Fruit fly (Drosophila melanogaster) whole organism, embryonic: ENCODE data around the gene Papss.

ENCODE experiments used
- ATbp ChIP-seq: fragments of 200-800 bp; sonication (Bioruptor generic); optimal IDR thresholded peaks from 2 replicates; lab custom pipeline; 2017; ENCODE audit warnings: missing biosample characterization, mild to moderate bottlenecking, missing genetic modification characterization, missing genetic modification reagents
- Adf1 ChIP-seq: fragments of 200-800 bp; sonication (Bioruptor generic); IDR thresholded peaks from 2 replicates; pipeline ENCODE4 v1.3.6; 2022; ENCODE audit warnings: missing biosample characterization, missing genetic modification characterization
- Atf3 ChIP-seq: fragments of 200-800 bp; sonication (Bioruptor generic); optimal IDR thresholded peaks from 3 replicates; lab custom pipeline; 2016; ENCODE audit warnings: missing biosample characterization, missing genetic modification characterization
- C15 ChIP-seq: fragments of 200-800 bp; sonication (Bioruptor generic); IDR thresholded peaks from 3 replicates; pipeline ENCODE4 v1.3.6; 2022; ENCODE audit warnings: missing biosample characterization, missing genetic modification characterization
- CG10274 ChIP-seq: fragments of 200-800 bp; sonication (Bioruptor generic); optimal IDR thresholded peaks from 3 replicates; lab custom pipeline; 2017; ENCODE audit warnings: missing biosample characterization, mild to moderate bottlenecking, missing genetic modification characterization
- CG10321 ChIP-seq: fragments of 200-800 bp; sonication (Bioruptor generic); IDR thresholded peaks from 2 replicates; pipeline ENCODE4 v1.3.6; 2022; ENCODE audit warnings: missing biosample characterization, missing genetic modification characterization
- CG13424 ChIP-seq: fragments of 200-800 bp; sonication (Bioruptor generic); optimal IDR thresholded peaks from 2 replicates; lab custom pipeline; 2019; ENCODE audit warnings: missing biosample characterization, mild to moderate bottlenecking, missing genetic modification characterization, moderate library complexity
- CG13624 ChIP-seq: fragments of 200-800 bp; sonication (Bioruptor generic); optimal IDR thresholded peaks from 2 replicates; lab custom pipeline; 2016; ENCODE audit warnings: missing biosample characterization, missing genetic modification characterization
- CG14667 ChIP-seq: fragments of 200-800 bp; sonication (Bioruptor generic); IDR thresholded peaks from 2 replicates; pipeline ENCODE4 v1.3.6; 2022; ENCODE audit warnings: missing biosample characterization, missing genetic modification characterization
- CG15269 ChIP-seq: fragments of 200-800 bp; sonication (Bioruptor generic); optimal IDR thresholded peaks from 2 replicates; lab custom pipeline; 2018; ENCODE audit warnings: missing biosample characterization, mild to moderate bottlenecking, missing genetic modification characterization, moderate library complexity
- CG15601 ChIP-seq: fragments of 200-800 bp; sonication (Bioruptor generic); optimal IDR thresholded peaks from 3 replicates; lab custom pipeline; 2019; ENCODE audit warnings: missing biosample characterization, mild to moderate bottlenecking, missing genetic modification characterization, moderate library complexity
- CG17829 ChIP-seq: fragments of 200-800 bp; optimal IDR thresholded peaks from 2 replicates; lab custom pipeline; 2019; ENCODE audit warnings: missing biosample characterization, mild to moderate bottlenecking, missing genetic modification characterization, moderate library complexity
- CG2116 ChIP-seq: fragments of 200-800 bp; sonication (Bioruptor generic); optimal IDR thresholded peaks from 3 replicates; lab custom pipeline; 2018; ENCODE audit warnings: missing biosample characterization, mild to moderate bottlenecking, missing genetic modification characterization
- CG2199 ChIP-seq: fragments of 200-800 bp; sonication (Bioruptor generic); IDR thresholded peaks from 3 replicates; pipeline ENCODE4 v1.3.6; 2022; ENCODE audit warnings: missing biosample characterization, missing genetic modification characterization
- CG31441 ChIP-seq: fragments of 200-800 bp; sonication (Bioruptor generic); IDR thresholded peaks from 2 replicates; pipeline ENCODE4 v1.3.6; 2022; ENCODE audit warnings: missing biosample characterization, missing genetic modification characterization
- CG32767 ChIP-seq: fragments of 200-800 bp; sonication (Bioruptor generic); IDR thresholded peaks from 2 replicates; pipeline ENCODE4 v1.3.6; 2022; ENCODE audit warnings: missing biosample characterization, missing genetic modification characterization
- CG32772 ChIP-seq: fragments of 200-800 bp; sonication (Bioruptor generic); IDR thresholded peaks from 2 replicates; pipeline ENCODE4 v1.3.6; 2022; ENCODE audit warnings: missing biosample characterization, missing genetic modification characterization
- CG6813 ChIP-seq: fragments of 200-800 bp; sonication (Bioruptor generic); optimal IDR thresholded peaks from 2 replicates; lab custom pipeline; 2017; ENCODE audit warnings: missing biosample characterization, missing genetic modification characterization, mild to moderate bottlenecking, moderate library complexity, missing genetic modification reagents
- CG8478 ChIP-seq: fragments of >200 bp; optimal IDR thresholded peaks from 2 replicates; lab custom pipeline; 2018
- CG8924 ChIP-seq: fragments of 200-800 bp; optimal IDR thresholded peaks from 3 replicates; lab custom pipeline; 2019; ENCODE audit warnings: missing biosample characterization, mild to moderate bottlenecking, missing genetic modification characterization, moderate library complexity
- CG9932 ChIP-seq: fragments of 200-800 bp; sonication (Bioruptor generic); IDR thresholded peaks from 2 replicates; pipeline ENCODE4 v1.3.6; 2022; ENCODE audit warnings: missing biosample characterization, missing genetic modification characterization
- CoRest ChIP-seq: fragments of 200-800 bp; sonication (Bioruptor generic); optimal IDR thresholded peaks from 3 replicates; lab custom pipeline; 2018; ENCODE audit warnings: missing biosample characterization, mild to moderate bottlenecking, missing genetic modification characterization, moderate library complexity
- D19A ChIP-seq: fragments of 200-800 bp; optimal IDR thresholded peaks from 3 replicates; lab custom pipeline; 2019; ENCODE audit warnings: missing biosample characterization, mild to moderate bottlenecking, missing genetic modification characterization, moderate library complexity
- Doc2 ChIP-seq: fragments of 200-800 bp; sonication (Bioruptor generic); IDR thresholded peaks from 2 replicates; pipeline ENCODE4 v1.3.6; 2022; ENCODE audit warnings: missing biosample characterization, missing genetic modification characterization
- Eip74EF ChIP-seq, 2 experiments: fragments of 200-800 bp in 1 of 2; fragments of >200 bp in 1 of 2; sonication (Bioruptor generic) in 1 of 2; optimal IDR thresholded peaks; 2 replicates each; lab custom pipeline; 2017 to 2019; ENCODE audit warnings: missing biosample characterization in 2 of 2, missing genetic modification characterization in 2 of 2, mild to moderate bottlenecking in 1 of 2, moderate library complexity in 1 of 2
- HHEX ChIP-seq: fragments of 200-800 bp; sonication (Bioruptor generic); optimal IDR thresholded peaks from 3 replicates; lab custom pipeline; 2017; ENCODE audit warnings: missing biosample characterization, mild to moderate bottlenecking, missing genetic modification characterization, missing genetic modification reagents
- Kr ChIP-seq: fragments of 200-800 bp; sonication (Bioruptor generic); optimal IDR thresholded peaks from 2 replicates; lab custom pipeline; 2017; ENCODE audit warnings: missing biosample characterization, mild to moderate bottlenecking, missing genetic modification characterization
- Mad ChIP-seq: fragments of 200-800 bp; sonication (Bioruptor generic); optimal IDR thresholded peaks from 2 replicates; lab custom pipeline; 2016; ENCODE audit warnings: missing biosample characterization, missing genetic modification characterization
- NK7.1 ChIP-seq: fragments of 200-800 bp; sonication (Bioruptor generic); optimal IDR thresholded peaks from 3 replicates; lab custom pipeline; 2016; ENCODE audit warnings: missing biosample characterization, missing genetic modification characterization
- Neu2 ChIP-seq: fragments of 200-800 bp; sonication (Bioruptor generic); optimal IDR thresholded peaks from 3 replicates; lab custom pipeline; 2016; ENCODE audit warnings: missing biosample characterization, missing genetic modification characterization, borderline replicate concordance
- Ravus ChIP-seq: fragments of 200-800 bp; sonication (Bioruptor generic); IDR thresholded peaks from 2 replicates; pipeline ENCODE4 v1.3.6; 2022; ENCODE audit warnings: missing biosample characterization, missing genetic modification characterization
- Rx ChIP-seq: fragments of 200-800 bp; sonication (Bioruptor generic); IDR thresholded peaks from 2 replicates; pipeline ENCODE4 v1.3.6; 2022; ENCODE audit warnings: missing biosample characterization, missing genetic modification characterization
- bowl ChIP-seq: fragments of 200-800 bp; sonication (Bioruptor generic); IDR thresholded peaks from 2 replicates; pipeline ENCODE4 v1.3.6; 2022; ENCODE audit warnings: missing biosample characterization, missing genetic modification characterization
- bsh ChIP-seq, 2 experiments: fragments of 200-800 bp; sonication (Bioruptor generic); optimal IDR thresholded peaks; 2 replicates each; lab custom pipeline; 2017 to 2018; ENCODE audit warnings: mild to moderate bottlenecking in 2 of 2, missing biosample characterization in 2 of 2, missing genetic modification characterization in 2 of 2, moderate library complexity in 1 of 2
- btn ChIP-seq: fragments of 200-800 bp; sonication (Bioruptor generic); optimal IDR thresholded peaks from 2 replicates; lab custom pipeline; 2016; ENCODE audit warnings: missing biosample characterization, missing genetic modification characterization
- chinmo ChIP-seq: fragments of 200-800 bp; sonication (Bioruptor generic); IDR thresholded peaks from 4 replicates; pipeline ENCODE4 v1.3.6; 2022; ENCODE audit warnings: missing biosample characterization, missing genetic modification characterization; ENCODE audit not compliant: partially characterized antibody
- crp ChIP-seq, 2 experiments: fragments of 200-800 bp; sonication (Bioruptor generic); optimal IDR thresholded peaks; 2 replicates in 1 of 2; 3 replicates in 1 of 2; lab custom pipeline; 2017; ENCODE audit warnings: missing biosample characterization in 2 of 2, missing genetic modification characterization in 2 of 2, mild to moderate bottlenecking in 1 of 2, moderate library complexity in 1 of 2
- exex ChIP-seq: fragments of 200-800 bp; sonication (Bioruptor generic); optimal IDR thresholded peaks from 4 replicates; lab custom pipeline; 2018; ENCODE audit warnings: missing biosample characterization, mild to moderate bottlenecking, missing genetic modification characterization, moderate library complexity
- gsb ChIP-seq: fragments of 200-800 bp; sonication (Bioruptor generic); IDR thresholded peaks from 2 replicates; pipeline ENCODE4 v1.3.6; 2022; ENCODE audit warnings: missing biosample characterization, missing genetic modification characterization
- gt ChIP-seq: fragments of 200-800 bp; sonication (Bioruptor generic); IDR thresholded peaks from 2 replicates; pipeline ENCODE4 v1.3.6; 2022; ENCODE audit warnings: missing biosample characterization, missing genetic modification characterization
- hkb ChIP-seq, 2 experiments: fragments of 200-800 bp in 1 of 2; fragments of >200 bp in 1 of 2; sonication (Bioruptor generic) in 1 of 2; IDR thresholded peaks in 1 of 2; optimal IDR thresholded peaks in 1 of 2; 2 replicates each; pipeline versions ENCODE4 v1.3.6 to Lab custom; 2017 to 2022; ENCODE audit warnings: missing biosample characterization in 1 of 2, missing genetic modification characterization in 1 of 2
- mld ChIP-seq: fragments of 200-800 bp; sonication (Bioruptor generic); IDR thresholded peaks from 3 replicates; pipeline ENCODE4 v1.3.6; 2022; ENCODE audit warnings: missing biosample characterization, missing genetic modification characterization; ENCODE audit not compliant: partially characterized antibody
- nerfin-2 ChIP-seq: fragments of 200-800 bp; sonication (Bioruptor generic); IDR thresholded peaks from 2 replicates; pipeline ENCODE4 v1.3.6; 2022; ENCODE audit warnings: missing biosample characterization, missing genetic modification characterization; ENCODE audit not compliant: partially characterized antibody
- onecut ChIP-seq: fragments of 200-800 bp; sonication (Bioruptor generic); IDR thresholded peaks from 2 replicates; pipeline ENCODE4 v1.3.6; 2022; ENCODE audit warnings: missing biosample characterization, missing genetic modification characterization
- pfk ChIP-seq: fragments of 200-800 bp; sonication (Bioruptor generic); optimal IDR thresholded peaks from 2 replicates; lab custom pipeline; 2018; ENCODE audit warnings: missing biosample characterization, mild to moderate bottlenecking, missing genetic modification characterization, moderate library complexity
- row ChIP-seq: fragments of 200-800 bp; sonication (Bioruptor generic); IDR thresholded peaks from 3 replicates; pipeline ENCODE4 v1.3.6; 2022; ENCODE audit warnings: missing biosample characterization, missing genetic modification characterization
- slp2 ChIP-seq: fragments of 200-800 bp; sonication (Bioruptor generic); optimal IDR thresholded peaks from 2 replicates; lab custom pipeline; 2016; ENCODE audit warnings: missing biosample characterization, missing genetic modification characterization
- stc ChIP-seq: fragments of 200-800 bp; sonication (Bioruptor generic); IDR thresholded peaks from 2 replicates; pipeline ENCODE4 v1.3.6; 2022; ENCODE audit warnings: missing biosample characterization, missing genetic modification characterization
- stwl ChIP-seq: fragments of 200-800 bp; sonication (Bioruptor generic); optimal IDR thresholded peaks from 3 replicates; lab custom pipeline; 2018; ENCODE audit warnings: missing biosample characterization, mild to moderate bottlenecking, missing genetic modification characterization, moderate library complexity

Papss gene

dm6 chr3L:19909234-19910053, 64.4 kb downstream of the Papss start (continued):
- TF ChIP-seq bsh (GFP tag; optimal IDR thresholded peaks at IDR 0.05; lab: Kevin White, UChicago) (no peak), Kr (GFP tag; lab: Kevin White, UChicago) (no peak), nerfin-2 (GFP tag; lab: Robert Waterston, UW) (no peak), CG15269 (tag; lab: Kevin White, UChicago) (no peak), CG9932 (peak; percentile 39), D19A (tag; lab: Kevin White, UChicago) (peak; percentile 9), CG32767 (no peak), gsb (GFP tag; lab: Robert Waterston, UW) (no peak), CG15601 (tag; lab: Kevin White, UChicago) (no peak), mld (no peak), Rx (no peak), ATbp (GFP tag; lab: Kevin White, UChicago) (no peak), CG13424 (tag; lab: Kevin White, UChicago) (no peak), HHEX (peak; percentile 35), CG8478 (lab: Kevin White, UChicago) (no peak), CoRest (tag; lab: Kevin White, UChicago) (no peak), pfk (GFP tag; lab: Kevin White, UChicago) (no peak), slp2 (GFP tag; lab: Kevin White, UChicago) (no peak), hkb (optimal IDR thresholded peaks at IDR 0.05; lab: Kevin White, UChicago) (no peak), hkb (GFP tag; IDR thresholded peaks at IDR 0.05; lab: Robert Waterston, UW) (no peak), CG13624 (no peak), Mad (GFP tag; lab: Kevin White, UChicago) (no peak), Atf3 (GFP tag; lab: Kevin White, UChicago) (no peak), Adf1 (no peak), btn (no peak), exex (no peak), CG8924 (tag; lab: Kevin White, UChicago) (peak; percentile 67), CG2116 (GFP tag; lab: Kevin White, UChicago) (peak; percentile 94), NK7.1 (GFP tag; lab: Kevin White, UChicago) (no peak), onecut (GFP tag; lab: Robert Waterston, UW) (no peak), CG10321 (GFP tag; lab: Robert Waterston, UW) (peak; percentile 89), CG32772 (no peak), stwl (tag; lab: Kevin White, UChicago) (peak; percentile 71), crp (GFP tag; optimal IDR thresholded peaks at IDR 0.05; lab: Kevin White, UChicago) (peak; percentile 54 to 84), gt (no peak), bowl (GFP tag; lab: Robert Waterston, UW) (no peak), CG17829 (peak; percentile 34), Doc2 (no peak), CG2199 (GFP tag; lab: Robert Waterston, UW) (peak; percentile 9; the same call in 1 of the 3 replicates), Ravus (no peak), CG31441 (GFP tag; lab: Robert Waterston, UW) (no peak), C15 (GFP tag; lab: Robert Waterston, UW) (no peak), CG10274 (GFP tag; lab: Kevin White, UChicago) (no peak), chinmo (GFP tag; lab: Robert Waterston, UW) (peak; percentile 77; the same call in 2 of the 4 replicates), row (GFP tag; lab: Robert Waterston, UW) (peak; percentile 38; the same call in 1 of the 3 replicates), stc (GFP tag; lab: Robert Waterston, UW) (no peak), CG6813 (GFP tag; lab: Kevin White, UChicago) (no peak), CG14667 (no peak), Neu2 (no peak), Eip74EF (GFP tag; optimal IDR thresholded peaks at IDR 0.05; lab: Kevin White, UChicago) (peak in 1 of 2 experiments; percentile 23)
